Fruit fly (Drosophila melanogaster) whole organism: Measurements from ENCODE around the gene Pdp1.

Source experiments
- Dll ChIP-seq: fragments of >200 bp; optimal IDR thresholded peaks from 2 replicates; lab custom pipeline; 2017
- psq ChIP-seq: fragments of >200 bp; optimal IDR thresholded peaks from 2 replicates; lab custom pipeline; 2017
- usp ChIP-seq: fragments of >200 bp; optimal IDR thresholded peaks from 2 replicates; lab custom pipeline; 2017; ENCODE audit warnings: missing biosample characterization, missing genetic modification characterization, mixed read lengths

dm6 chr3L:7860634-7861431, 6.3 kb downstream of the Pdp1 start:
- TF ChIP-seq usp (no peak), psq (lab: Kevin White, UChicago) (no peak), Dll (lab: Kevin White, UChicago) (no peak)
